Worm (Caenorhabditis elegans): Measurements from ENCODE around the gene C43G2.3.

Gene C43G2.3

ce11 chrIV:6547397-6547796 is 30.6 kb upstream of the C43G2.3 start:
- TF ChIP-seq pqm-1 (tag; optimal IDR thresholded peaks at IDR 0.05) (no peak), nfya-1 (tag; optimal IDR thresholded peaks at IDR 0.05; ENCODE audit: insufficient read depth) (no peak), fkh-2 (tag; optimal IDR thresholded peaks at IDR 0.05) (no peak), skn-1 (tag; optimal IDR thresholded peaks at IDR 0.05) (no peak), lsy-12 (tag; optimal IDR thresholded peaks at IDR 0.05) (no peak), tbx-2 (tag; optimal IDR thresholded peaks at IDR 0.05) (no peak), nhr-23 (tag; optimal IDR thresholded peaks at IDR 0.05) (no peak), elt-1 (tag; optimal IDR thresholded peaks at IDR 0.05) (no peak), R02D3.7 (tag; optimal IDR thresholded peaks at IDR 0.05) (no peak), lin-39 (tag; optimal IDR thresholded peaks at IDR 0.05) (no peak), nhr-11 (tag; optimal IDR thresholded peaks at IDR 0.05) (no peak), ztf-11 (tag; optimal IDR thresholded peaks at IDR 0.05) (no peak), elt-3 (tag; optimal IDR thresholded peaks at IDR 0.05) (no peak), ceh-9 (tag; optimal IDR thresholded peaks at IDR 0.05) (no peak), daf-12 (tag; optimal IDR thresholded peaks at IDR 0.05) (no peak)

- TF ChIP-seq nhr-43 (tag; optimal IDR thresholded peaks at IDR 0.05; ENCODE audit: poor library complexity, severe bottlenecking) (peak; percentile 17), unc-39 (tag; optimal IDR thresholded peaks at IDR 0.05) (no peak), snpc-4 (tag; optimal IDR thresholded peaks at IDR 0.05) (peak; percentile 55), hmg-11 (tag; optimal IDR thresholded peaks at IDR 0.05) (peak; percentile 15), nhr-11 (tag; optimal IDR thresholded peaks at IDR 0.05) (no peak), nhr-25 (tag; optimal IDR thresholded peaks at IDR 0.05) (peak; percentile 12), pha-4 (tag; optimal IDR thresholded peaks at IDR 0.05) (peak; percentile 85), lin-15B (tag; optimal IDR thresholded peaks at IDR 0.05) (peak; percentile 63), nfya-1 (tag; optimal IDR thresholded peaks at IDR 0.05; ENCODE audit: insufficient read depth) (peak; percentile 84), nhr-23 (tag; optimal IDR thresholded peaks at IDR 0.05) (peak; percentile 71), skn-1 (tag; optimal IDR thresholded peaks at IDR 0.05) (peak; percentile 58), elt-1 (tag; optimal IDR thresholded peaks at IDR 0.05) (no peak), ztf-4 (tag; optimal IDR thresholded peaks at IDR 0.05) (no peak), lin-39 (tag; optimal IDR thresholded peaks at IDR 0.05) (peak; percentile 32), R02D3.7 (tag; optimal IDR thresholded peaks at IDR 0.05) (peak; percentile 49), ceh-28 (tag; optimal IDR thresholded peaks at IDR 0.05) (peak; percentile 18), ceh-82 (tag; optimal IDR thresholded peaks at IDR 0.05) (no peak), eor-1 (tag; optimal IDR thresholded peaks at IDR 0.05) (no peak)
Measured at ce11 chrIV:6548609-6549008, 29.4 kb upstream of the C43G2.3 start, which contains the start of gene fan-1. fan-1 (plus strand) TSS chrIV:6548686.

- TF ChIP-seq jun-1 (tag; optimal IDR thresholded peaks at IDR 0.05): no peak
- TF ChIP-seq elt-2 (tag; optimal IDR thresholded peaks at IDR 0.05): peak; percentile 23
- peak; percentile 27 for TF ChIP-seq nhr-43 (tag; optimal IDR thresholded peaks at IDR 0.05; ENCODE audit: poor library complexity, severe bottlenecking)
- TF ChIP-seq lsy-12 (tag; optimal IDR thresholded peaks at IDR 0.05): no peak
- no peak for TF ChIP-seq ceh-28 (tag; optimal IDR thresholded peaks at IDR 0.05)
- TF ChIP-seq ama-1 (optimal IDR thresholded peaks at IDR 0.05): no peak
- no peak for TF ChIP-seq nhr-237 (tag; optimal IDR thresholded peaks at IDR 0.05)
- TF ChIP-seq pqm-1 (tag; optimal IDR thresholded peaks at IDR 0.05): no peak
- no peak for TF ChIP-seq elt-3 (tag; optimal IDR thresholded peaks at IDR 0.05)
Measured at ce11 chrIV:6552036-6552435, 26.0 kb upstream of the C43G2.3 start.

ce11 chrIV:6554865-6555264 is 23.1 kb upstream of the C43G2.3 start:
- no peak for TF ChIP-seq nhr-12 (tag; optimal IDR thresholded peaks at IDR 0.05)
- TF ChIP-seq elt-1 (tag; optimal IDR thresholded peaks at IDR 0.05): no peak
- TF ChIP-seq sea-2 (GFP tag; optimal IDR thresholded peaks at IDR 0.05): no peak
- TF ChIP-seq snpc-4 (tag; optimal IDR thresholded peaks at IDR 0.05): no peak
- no peak for TF ChIP-seq egl-5 (tag; optimal IDR thresholded peaks at IDR 0.05)
- no peak for TF ChIP-seq lin-39 (tag; optimal IDR thresholded peaks at IDR 0.05)
- no peak for TF ChIP-seq ceh-9 (tag; optimal IDR thresholded peaks at IDR 0.05)
- TF ChIP-seq nhr-43 (tag; optimal IDR thresholded peaks at IDR 0.05; ENCODE audit: poor library complexity, severe bottlenecking): no peak
- TF ChIP-seq jun-1 (tag; optimal IDR thresholded peaks at IDR 0.05): peak; percentile 29
- peak in 2 of 3 experiments; percentile 68 to 91 for TF ChIP-seq elt-3 (tag; optimal IDR thresholded peaks at IDR 0.05)
- TF ChIP-seq pha-4 (tag; optimal IDR thresholded peaks at IDR 0.05): peak; percentile 33
- TF ChIP-seq ceh-28 (tag; optimal IDR thresholded peaks at IDR 0.05): no peak
- no peak for TF ChIP-seq ZK546.5 (tag; optimal IDR thresholded peaks at IDR 0.05)
- TF ChIP-seq nhr-67 (tag; optimal IDR thresholded peaks at IDR 0.05): no peak
- TF ChIP-seq mdl-1 (tag; optimal IDR thresholded peaks at IDR 0.05): no peak
- TF ChIP-seq pqm-1 (tag; optimal IDR thresholded peaks at IDR 0.05): peak; percentile 88
- peak; percentile 95 for TF ChIP-seq elt-2 (tag; optimal IDR thresholded peaks at IDR 0.05)
- TF ChIP-seq nfya-1 (tag; optimal IDR thresholded peaks at IDR 0.05; ENCODE audit: insufficient read depth): no peak

Measured in whole organism, L3 larva.